Fruit fly (Drosophila melanogaster) whole organism, embryonic: Measurements from ENCODE around the gene Eip63F-1.

Source experiments
- BtbVII ChIP-seq: fragments of 200-800 bp; sonication (Bioruptor generic); optimal IDR thresholded peaks from 3 replicates; lab custom pipeline; 2017; ENCODE audit warnings: missing biosample characterization, mild to moderate bottlenecking, missing genetic modification characterization
- CG10267 ChIP-seq: fragments of 200-800 bp; sonication (Bioruptor generic); optimal IDR thresholded peaks from 2 replicates; lab custom pipeline; 2018; ENCODE audit warnings: missing biosample characterization, mild to moderate bottlenecking, missing genetic modification characterization, moderate library complexity
- CG10959 ChIP-seq: fragments of 200-800 bp; sonication (Bioruptor generic); IDR thresholded peaks from 2 replicates; pipeline ENCODE4 v1.3.6; 2022; ENCODE audit warnings: missing biosample characterization, missing genetic modification characterization
- CG11085 ChIP-seq: fragments of 200-800 bp; sonication (Bioruptor generic); IDR thresholded peaks from 2 replicates; pipeline ENCODE4 v1.3.6; 2022; ENCODE audit warnings: missing biosample characterization, missing genetic modification characterization
- CG11696 ChIP-seq: fragments of 200-800 bp; sonication (Bioruptor generic); IDR thresholded peaks from 2 replicates; pipeline ENCODE4 v1.3.6; 2022; ENCODE audit warnings: missing biosample characterization, missing genetic modification characterization
- CG12391 ChIP-seq: fragments of 200-800 bp; sonication (Bioruptor generic); optimal IDR thresholded peaks from 3 replicates; lab custom pipeline; 2018; ENCODE audit warnings: missing biosample characterization, mild to moderate bottlenecking, missing genetic modification characterization, moderate library complexity
- CG13424 ChIP-seq: fragments of 200-800 bp; sonication (Bioruptor generic); optimal IDR thresholded peaks from 2 replicates; lab custom pipeline; 2019; ENCODE audit warnings: missing biosample characterization, mild to moderate bottlenecking, missing genetic modification characterization, moderate library complexity
- CG13775 ChIP-seq: fragments of 200-800 bp; sonication (Bioruptor generic); optimal IDR thresholded peaks from 3 replicates; lab custom pipeline; 2017; ENCODE audit warnings: missing biosample characterization, mild to moderate bottlenecking, missing genetic modification characterization
- CG1647 ChIP-seq: fragments of 200-800 bp; sonication (Bioruptor generic); optimal IDR thresholded peaks from 3 replicates; lab custom pipeline; 2016; ENCODE audit warnings: missing biosample characterization, missing genetic modification characterization
- CG18476 ChIP-seq: fragments of 200-800 bp; sonication (Bioruptor generic); optimal IDR thresholded peaks from 2 replicates; lab custom pipeline; 2016; ENCODE audit warnings: missing biosample characterization, mild to moderate bottlenecking, missing genetic modification characterization
- CG2120 ChIP-seq: fragments of 200-800 bp; sonication (Bioruptor generic); optimal IDR thresholded peaks from 3 replicates; lab custom pipeline; 2016; ENCODE audit warnings: missing biosample characterization, missing genetic modification characterization
- CG3163 ChIP-seq: fragments of 200-800 bp; sonication (Bioruptor generic); optimal IDR thresholded peaks from 3 replicates; lab custom pipeline; 2016; ENCODE audit warnings: missing biosample characterization, missing genetic modification characterization
- CG3281 ChIP-seq: fragments of 200-800 bp; sonication (Bioruptor generic); optimal IDR thresholded peaks from 3 replicates; lab custom pipeline; 2017; ENCODE audit warnings: missing biosample characterization, mild to moderate bottlenecking, missing genetic modification characterization
- CG4617 ChIP-seq: fragments of 200-800 bp; sonication (Bioruptor generic); optimal IDR thresholded peaks from 3 replicates; lab custom pipeline; 2016; ENCODE audit warnings: missing biosample characterization, missing genetic modification characterization, borderline replicate concordance
- CG4730 ChIP-seq: fragments of 200-800 bp; sonication (Bioruptor generic); IDR thresholded peaks from 2 replicates; pipeline ENCODE4 v1.3.6; 2022; ENCODE audit warnings: missing biosample characterization, missing genetic modification characterization
- CG5245 ChIP-seq: fragments of 200-800 bp; sonication (Bioruptor generic); optimal IDR thresholded peaks from 3 replicates; lab custom pipeline; 2016; ENCODE audit warnings: missing biosample characterization, missing genetic modification characterization
- CG7987 ChIP-seq: fragments of 200-800 bp; sonication (Bioruptor generic); optimal IDR thresholded peaks from 2 replicates; lab custom pipeline; 2018; ENCODE audit warnings: missing biosample characterization, mild to moderate bottlenecking, missing genetic modification characterization, moderate library complexity
- D ChIP-seq, 2 experiments: fragments of 200-800 bp in 1 of 2; fragments of >200 bp in 1 of 2; sonication (Bioruptor generic) in 1 of 2; optimal IDR thresholded peaks; 2 replicates in 1 of 2; 3 replicates in 1 of 2; lab custom pipeline; 2017; ENCODE audit warnings: mild to moderate bottlenecking in 1 of 2, missing biosample characterization in 1 of 2, missing genetic modification characterization in 1 of 2, missing genetic modification reagents in 1 of 2
- Dip3 ChIP-seq: fragments of 200-800 bp; sonication (Bioruptor generic); optimal IDR thresholded peaks from 3 replicates; lab custom pipeline; 2016; ENCODE audit warnings: missing biosample characterization, missing genetic modification characterization
- Dll ChIP-seq: fragments of 200-800 bp; sonication (Bioruptor generic); IDR thresholded peaks from 4 replicates; pipeline ENCODE4 v1.3.6; 2022; ENCODE audit warnings: missing biosample characterization, missing genetic modification characterization; ENCODE audit not compliant: partially characterized antibody
- Ets65A ChIP-seq: fragments of 200-800 bp; sonication (Bioruptor generic); peaks from one replicate; lab custom pipeline; 2016; ENCODE audit warnings: missing biosample characterization, missing genetic modification characterization
- Fer1 ChIP-seq: fragments of 200-800 bp; sonication (Bioruptor generic); optimal IDR thresholded peaks from 2 replicates; lab custom pipeline; 2017; ENCODE audit warnings: missing biosample characterization, mild to moderate bottlenecking, missing genetic modification characterization
- Fer3 ChIP-seq: fragments of 200-800 bp; sonication (Bioruptor generic); optimal IDR thresholded peaks from 2 replicates; lab custom pipeline; 2018; ENCODE audit warnings: missing biosample characterization, mild to moderate bottlenecking, missing genetic modification characterization, moderate library complexity
- MESR4 ChIP-seq: fragments of 200-800 bp; sonication (Bioruptor generic); optimal IDR thresholded peaks from 2 replicates; lab custom pipeline; 2018; ENCODE audit warnings: missing biosample characterization, mild to moderate bottlenecking, missing genetic modification characterization, moderate library complexity
- Med ChIP-seq: fragments of 200-800 bp; sonication (Bioruptor generic); peaks from one replicate; lab custom pipeline; 2016; ENCODE audit warnings: missing biosample characterization, missing genetic modification characterization, mild to moderate bottlenecking, inconsistent platforms, moderate library complexity
- Nf-YB ChIP-seq: fragments of 200-800 bp; sonication (Bioruptor generic); optimal IDR thresholded peaks from 3 replicates; lab custom pipeline; 2019; ENCODE audit warnings: missing biosample characterization, mild to moderate bottlenecking, missing genetic modification characterization, moderate library complexity
- Nf-YC ChIP-seq: fragments of 200-800 bp; optimal IDR thresholded peaks from 3 replicates; lab custom pipeline; 2019; ENCODE audit warnings: missing biosample characterization, mild to moderate bottlenecking, missing genetic modification characterization, moderate library complexity
- Opbp ChIP-seq: fragments of 200-800 bp; sonication (Bioruptor generic); IDR thresholded peaks from 3 replicates; pipeline ENCODE4 v1.3.6; 2022; ENCODE audit warnings: missing biosample characterization, missing genetic modification characterization; ENCODE audit not compliant: partially characterized antibody
- Sox100B ChIP-seq: fragments of 200-800 bp; sonication (Bioruptor generic); optimal IDR thresholded peaks from 3 replicates; lab custom pipeline; 2018; ENCODE audit warnings: missing biosample characterization, mild to moderate bottlenecking, missing genetic modification characterization
- bab2 ChIP-seq: fragments of 200-800 bp; sonication (Bioruptor generic); optimal IDR thresholded peaks from 2 replicates; lab custom pipeline; 2016; ENCODE audit warnings: missing biosample characterization, missing genetic modification characterization
- caup ChIP-seq: fragments of 200-800 bp; sonication (Bioruptor generic); optimal IDR thresholded peaks from 3 replicates; lab custom pipeline; 2017; ENCODE audit warnings: missing biosample characterization, mild to moderate bottlenecking, missing genetic modification characterization, moderate library complexity; ENCODE audit not compliant: severe bottlenecking
- cwo ChIP-seq: fragments of 200-800 bp; sonication (Bioruptor generic); optimal IDR thresholded peaks from 3 replicates; lab custom pipeline; 2017; ENCODE audit warnings: missing biosample characterization, missing genetic modification characterization, mild to moderate bottlenecking, moderate library complexity, missing genetic modification reagents
- dm ChIP-seq: fragments of 200-800 bp; sonication (Bioruptor generic); optimal IDR thresholded peaks from 3 replicates; lab custom pipeline; 2016; ENCODE audit warnings: missing biosample characterization, missing genetic modification characterization
- dmrt99B ChIP-seq: fragments of 200-800 bp; sonication (Bioruptor generic); optimal IDR thresholded peaks from 2 replicates; lab custom pipeline; 2018; ENCODE audit warnings: missing biosample characterization, mild to moderate bottlenecking, missing genetic modification characterization, moderate library complexity
- exex ChIP-seq: fragments of 200-800 bp; sonication (Bioruptor generic); optimal IDR thresholded peaks from 4 replicates; lab custom pipeline; 2018; ENCODE audit warnings: missing biosample characterization, mild to moderate bottlenecking, missing genetic modification characterization, moderate library complexity
- fd96Cb ChIP-seq: fragments of 200-800 bp; sonication (Bioruptor generic); optimal IDR thresholded peaks from 2 replicates; lab custom pipeline; 2018; ENCODE audit warnings: missing biosample characterization, mild to moderate bottlenecking, missing genetic modification characterization, moderate library complexity
- ftz-f1 ChIP-seq: fragments of 200-800 bp; sonication (Bioruptor generic); optimal IDR thresholded peaks from 2 replicates; lab custom pipeline; 2016; ENCODE audit warnings: missing biosample characterization, missing genetic modification characterization
- grau ChIP-seq: fragments of 200-800 bp; optimal IDR thresholded peaks from 3 replicates; lab custom pipeline; 2019; ENCODE audit warnings: missing biosample characterization, mild to moderate bottlenecking, missing genetic modification characterization, moderate library complexity
- inv ChIP-seq: fragments of 200-800 bp; sonication (Bioruptor generic); IDR thresholded peaks from 2 replicates; pipeline ENCODE4 v1.3.6; 2022; ENCODE audit warnings: missing biosample characterization, missing genetic modification characterization; ENCODE audit not compliant: partially characterized antibody
- lilli ChIP-seq: fragments of 200-800 bp; sonication (Bioruptor generic); optimal IDR thresholded peaks from 3 replicates; lab custom pipeline; 2016; ENCODE audit warnings: missing biosample characterization, missing genetic modification characterization
- lola ChIP-seq, 3 experiments: fragments of >200 bp in 2 of 3; fragments of 200-800 bp in 1 of 3; sonication (Bioruptor generic) in 1 of 3; optimal IDR thresholded peaks; 2 replicates each; lab custom pipeline; 2017 to 2019; ENCODE audit warnings: missing biosample characterization in 3 of 3, missing genetic modification characterization in 3 of 3, mild to moderate bottlenecking in 1 of 3, moderate library complexity in 1 of 3
- mld ChIP-seq: fragments of 200-800 bp; sonication (Bioruptor generic); IDR thresholded peaks from 3 replicates; pipeline ENCODE4 v1.3.6; 2022; ENCODE audit warnings: missing biosample characterization, missing genetic modification characterization; ENCODE audit not compliant: partially characterized antibody
- nmo ChIP-seq: fragments of 200-800 bp; sonication (Bioruptor generic); optimal IDR thresholded peaks from 2 replicates; lab custom pipeline; 2018; ENCODE audit warnings: missing biosample characterization, mild to moderate bottlenecking, missing genetic modification characterization, moderate library complexity
- run ChIP-seq: fragments of 200-800 bp; sonication (Bioruptor generic); optimal IDR thresholded peaks from 3 replicates; lab custom pipeline; 2018; ENCODE audit warnings: missing biosample characterization, mild to moderate bottlenecking, missing genetic modification characterization
- sob ChIP-seq: fragments of 200-800 bp; sonication (Bioruptor generic); IDR thresholded peaks from 2 replicates; pipeline ENCODE4 v1.3.6; 2022; ENCODE audit warnings: missing biosample characterization, missing genetic modification characterization
- stwl ChIP-seq: fragments of 200-800 bp; sonication (Bioruptor generic); optimal IDR thresholded peaks from 3 replicates; lab custom pipeline; 2018; ENCODE audit warnings: missing biosample characterization, mild to moderate bottlenecking, missing genetic modification characterization, moderate library complexity
- tin ChIP-seq: fragments of 200-800 bp; sonication (Bioruptor generic); optimal IDR thresholded peaks from 3 replicates; lab custom pipeline; 2016; ENCODE audit warnings: missing biosample characterization, missing genetic modification characterization
- zfh1 ChIP-seq: fragments of 200-800 bp; sonication (Bioruptor generic); IDR thresholded peaks from 3 replicates; pipeline ENCODE4 v1.3.6; 2022; ENCODE audit warnings: missing biosample characterization, missing genetic modification characterization

Gene Eip63F-1

dm6 chr3L:3902491-3903198 lies 32.8 kb downstream of the Eip63F-1 start, which contains the start of gene Ubi-p63E (continued):
- peak; percentile 25 for TF ChIP-seq CG7987 (GFP tag; lab: Kevin White, UChicago)
- TF ChIP-seq zfh1, result no peak
- peak; percentile 63 for TF ChIP-seq CG1647
- TF ChIP-seq CG4730 (GFP tag; lab: Robert Waterston, UW), result no peak
- TF ChIP-seq Opbp (GFP tag; lab: Robert Waterston, UW), result no peak
- peak; percentile 39 for TF ChIP-seq Dip3
- peak; percentile 92 for TF ChIP-seq Med (GFP tag; lab: Kevin White, UChicago)
- peak; percentile 64 for TF ChIP-seq fd96Cb (tag; lab: Kevin White, UChicago)
- TF ChIP-seq dm (GFP tag; lab: Kevin White, UChicago), result peak; percentile 57
- TF ChIP-seq BtbVII (GFP tag; lab: Kevin White, UChicago), result peak; percentile 33
- TF ChIP-seq grau, result peak; percentile 54
- peak; percentile 65 for TF ChIP-seq Sox100B (GFP tag; lab: Kevin White, UChicago)
- TF ChIP-seq D (optimal IDR thresholded peaks at IDR 0.05; lab: Kevin White, UChicago), result no peak
- peak; percentile 57 for TF ChIP-seq D (GFP tag; optimal IDR thresholded peaks at IDR 0.05; lab: Kevin White, UChicago)
- peak; percentile 82 for TF ChIP-seq ftz-f1 (GFP tag; lab: Kevin White, UChicago)
- peak; percentile 70 for TF ChIP-seq CG13424
- no peak for TF ChIP-seq mld (GFP tag; lab: Robert Waterston, UW)
- no peak for TF ChIP-seq Dll (GFP tag; lab: Robert Waterston, UW)
- peak; percentile 40 for TF ChIP-seq CG3163 (GFP tag; lab: Kevin White, UChicago)
- peak; percentile 36 for TF ChIP-seq Fer1
- peak; percentile 8 for TF ChIP-seq cwo (GFP tag; lab: Kevin White, UChicago)
- peak; percentile 4 for TF ChIP-seq lilli
- peak; percentile 18 for TF ChIP-seq CG4617 (GFP tag; lab: Kevin White, UChicago)
- TF ChIP-seq Fer3 (tag; lab: Kevin White, UChicago), result peak; percentile 60
- TF ChIP-seq CG5245, result peak; percentile 1
- TF ChIP-seq CG10267 (tag; lab: Kevin White, UChicago), result peak; percentile 59
- no peak for TF ChIP-seq inv (GFP tag; lab: Robert Waterston, UW)
- peak; percentile 62 for TF ChIP-seq caup (GFP tag; lab: Kevin White, UChicago)
- peak; percentile 90 for TF ChIP-seq exex (tag; lab: Kevin White, UChicago)
- TF ChIP-seq CG10959, result no peak
- no peak for TF ChIP-seq sob
- peak; percentile 76 for TF ChIP-seq bab2 (GFP tag; lab: Kevin White, UChicago)
- TF ChIP-seq Nf-YC (tag; lab: Kevin White, UChicago), result peak; percentile 33
- peak; percentile 50 for TF ChIP-seq CG18476 (GFP tag; lab: Kevin White, UChicago)
- TF ChIP-seq Ets65A (GFP tag; lab: Kevin White, UChicago), result peak; percentile 96
- peak; percentile 72 for TF ChIP-seq nmo (GFP tag; lab: Kevin White, UChicago)
- TF ChIP-seq dmrt99B, result peak; percentile 64
- TF ChIP-seq CG3281 (GFP tag; lab: Kevin White, UChicago), result peak; percentile 46
- peak in 1 of 3 experiments; percentile 55 for TF ChIP-seq lola (GFP tag; optimal IDR thresholded peaks at IDR 0.05; lab: Kevin White, UChicago)
- peak; percentile 70 for TF ChIP-seq MESR4 (GFP tag; lab: Kevin White, UChicago)
- no peak for TF ChIP-seq run (tag; lab: Kevin White, UChicago)
- peak; percentile 81 for TF ChIP-seq CG2120 (GFP tag; lab: Kevin White, UChicago)
- peak; percentile 58 for TF ChIP-seq tin (GFP tag; lab: Kevin White, UChicago)
- TF ChIP-seq stwl, result peak; percentile 22
- peak; percentile 72 for TF ChIP-seq CG12391 (tag; lab: Kevin White, UChicago)
- peak; percentile 35 for TF ChIP-seq Nf-YB (GFP tag; lab: Kevin White, UChicago)
- no peak for TF ChIP-seq CG11085 (GFP tag; lab: Robert Waterston, UW)
- no peak for TF ChIP-seq CG11696 (GFP tag; lab: Robert Waterston, UW)
- peak; percentile 71 for TF ChIP-seq CG13775
